Fruit fly (Drosophila melanogaster): Measurements from ENCODE around the gene Vps8.
A peak's percentile ranks its signal among the peaks of the same experiment; 100 is the strongest.

dm6 chr3L:6453482-6453881 lies 41.6 kb downstream of the Vps8 start:
- TF ChIP-seq CG6792 (GFP tag; optimal IDR thresholded peaks at IDR 0.05) (no peak), Hr39 (GFP tag; optimal IDR thresholded peaks at IDR 0.05) (no peak), dsx (GFP tag; optimal IDR thresholded peaks at IDR 0.05; ENCODE audit: poor library complexity, severe bottlenecking) (no peak), CG6276 (GFP tag; optimal IDR thresholded peaks at IDR 0.05) (peak; percentile 12), CG1621 (tag; optimal IDR thresholded peaks at IDR 0.05) (no peak), Gug (GFP tag; IDR thresholded peaks at IDR 0.05) (no peak), CG10631 (GFP tag; optimal IDR thresholded peaks at IDR 0.05) (no peak), Lpt (GFP tag; optimal IDR thresholded peaks at IDR 0.05) (peak; percentile 44), vri (GFP tag; optimal IDR thresholded peaks at IDR 0.05) (no peak), Blimp-1 (GFP tag; optimal IDR thresholded peaks at IDR 0.05) (no peak), Sox102F (GFP tag; optimal IDR thresholded peaks at IDR 0.05) (no peak), CG9139 (GFP tag; optimal IDR thresholded peaks at IDR 0.05) (no peak), Eip75B (GFP tag; optimal IDR thresholded peaks at IDR 0.05) (no peak)

Measured in whole organism, prepupa.